Worm (Caenorhabditis elegans): ENCODE data around the gene srg-40.

The srg-40 gene

ce11 chrV:11152333-11152732 is 12.0 kb downstream of the srg-40 start, which contains the start of gene srg-39:
srg-39 (minus strand) TSS chrV:11152433.
- TF ChIP-seq nhr-20 (tag; optimal IDR thresholded peaks at IDR 0.05): no peak
- TF ChIP-seq ama-1 (optimal IDR thresholded peaks at IDR 0.05): no peak
- no peak for TF ChIP-seq mab-9 (GFP tag; IDR thresholded peaks at IDR 0.05)
- no peak for TF ChIP-seq zip-4 (GFP tag; optimal IDR thresholded peaks at IDR 0.05)
- TF ChIP-seq hpl-2 (GFP tag; optimal IDR thresholded peaks at IDR 0.05): no peak
- TF ChIP-seq nhr-84 (tag; optimal IDR thresholded peaks at IDR 0.05): no peak
- no peak for TF ChIP-seq snpc-4 (tag; optimal IDR thresholded peaks at IDR 0.05)
- TF ChIP-seq egl-13 (tag; optimal IDR thresholded peaks at IDR 0.05): no peak
- no peak for TF ChIP-seq pag-3 (tag; optimal IDR thresholded peaks at IDR 0.05; ENCODE audit: borderline replicate concordance, insufficient read depth)
- TF ChIP-seq rnt-1 (tag; optimal IDR thresholded peaks at IDR 0.05): no peak
- TF ChIP-seq blmp-1 (tag; optimal IDR thresholded peaks at IDR 0.05): no peak
- no peak for TF ChIP-seq lir-3 (tag; optimal IDR thresholded peaks at IDR 0.05; ENCODE audit: poor library complexity)
- no peak for TF ChIP-seq aha-1 (tag; optimal IDR thresholded peaks at IDR 0.05)
- no peak for TF ChIP-seq nhr-28 (tag; optimal IDR thresholded peaks at IDR 0.05)
- no peak for TF ChIP-seq zag-1 (tag; optimal IDR thresholded peaks at IDR 0.05)
- TF ChIP-seq mdl-1 (tag; optimal IDR thresholded peaks at IDR 0.05): no peak
- TF ChIP-seq unc-30 (tag; optimal IDR thresholded peaks at IDR 0.05): no peak
- no peak for TF ChIP-seq nhr-11 (tag; optimal IDR thresholded peaks at IDR 0.05)

ce11 chrV:11149405-11149804 is 15.0 kb downstream of the srg-40 start, which contains the start of gene T19C4.1:
T19C4.1 (plus strand) TSS chrV:11149705.
- TF ChIP-seq swsn-7 (tag; optimal IDR thresholded peaks at IDR 0.05): no peak
- no peak for TF ChIP-seq ztf-11 (tag; optimal IDR thresholded peaks at IDR 0.05)
- TF ChIP-seq lsy-2 (tag; optimal IDR thresholded peaks at IDR 0.05): no peak
- TF ChIP-seq dpl-1 (GFP tag; optimal IDR thresholded peaks at IDR 0.05): no peak

- no peak for TF ChIP-seq skn-1 (tag; optimal IDR thresholded peaks at IDR 0.05)
- TF ChIP-seq nhr-20 (tag; optimal IDR thresholded peaks at IDR 0.05): no peak
- TF ChIP-seq egl-27 (tag; optimal IDR thresholded peaks at IDR 0.05): no peak
- no peak for TF ChIP-seq lin-35 (GFP tag; optimal IDR thresholded peaks at IDR 0.05)
- no peak for TF ChIP-seq grh-1 (GFP tag; IDR thresholded peaks at IDR 0.05)
- no peak for TF ChIP-seq lin-39 (tag; optimal IDR thresholded peaks at IDR 0.05)
- peak; percentile 80 for TF ChIP-seq blmp-1 (tag; optimal IDR thresholded peaks at IDR 0.05)
- no peak for TF ChIP-seq aha-1 (tag; optimal IDR thresholded peaks at IDR 0.05)
- no peak for TF ChIP-seq nhr-12 (tag; optimal IDR thresholded peaks at IDR 0.05)
- TF ChIP-seq hpl-2 (GFP tag; optimal IDR thresholded peaks at IDR 0.05): no peak
- TF ChIP-seq egl-13 (tag; optimal IDR thresholded peaks at IDR 0.05): no peak
- no peak for TF ChIP-seq ceh-90 (tag; optimal IDR thresholded peaks at IDR 0.05)
- TF ChIP-seq nhr-47 (tag; optimal IDR thresholded peaks at IDR 0.05): no peak
- no peak for TF ChIP-seq F16B12.6 (tag; optimal IDR thresholded peaks at IDR 0.05)
- TF ChIP-seq lin-13 (GFP tag; optimal IDR thresholded peaks at IDR 0.05): no peak
- TF ChIP-seq mep-1 (tag; optimal IDR thresholded peaks at IDR 0.05): peak; percentile 8
- TF ChIP-seq sptf-1 (tag; optimal IDR thresholded peaks at IDR 0.05): no peak
- TF ChIP-seq ceh-82 (tag; optimal IDR thresholded peaks at IDR 0.05): no peak
- TF ChIP-seq unc-98 (GFP tag; IDR thresholded peaks at IDR 0.05): no peak
- no peak for TF ChIP-seq snu-23 (GFP tag; optimal IDR thresholded peaks at IDR 0.05)
- peak in 1 of 6 experiments; percentile 48 for TF ChIP-seq elt-3 (tag; optimal IDR thresholded peaks at IDR 0.05)
- no peak for TF ChIP-seq sup-37 (GFP tag; optimal IDR thresholded peaks at IDR 0.05)
- peak; percentile 79 for TF ChIP-seq nhr-85 (tag)
Measured at ce11 chrV:11148971-11149370, 15.4 kb downstream of the srg-40 start.
